Fruit fly (Drosophila melanogaster): Measurements from ENCODE around the gene CG5282.

DNA sequence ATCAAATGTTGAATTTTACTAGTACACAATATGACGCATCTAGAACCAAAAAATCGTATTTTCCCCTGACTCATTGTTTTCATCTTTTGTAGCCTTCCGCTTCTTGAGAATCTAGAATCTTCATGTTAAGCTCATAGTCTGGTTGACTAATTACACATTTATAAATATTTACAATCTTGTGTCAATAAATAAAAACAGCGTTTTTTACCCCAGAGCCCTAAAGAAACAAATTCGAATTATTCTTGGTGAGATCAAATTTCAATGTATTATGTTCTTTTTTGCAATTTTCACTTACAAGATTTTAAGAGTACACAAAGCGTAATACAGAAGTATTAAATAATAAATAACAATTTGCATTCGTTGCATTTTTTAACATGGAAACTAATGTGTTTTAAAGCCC lies 29.8 kb downstream of the CG5282 start:
- no peak for TF ChIP-seq dimm (GFP tag; IDR thresholded peaks at IDR 0.05)
- no peak for TF ChIP-seq stc (GFP tag; IDR thresholded peaks at IDR 0.05)
- TF ChIP-seq klu (GFP tag; IDR thresholded peaks at IDR 0.05), result no peak
- TF ChIP-seq HHEX (GFP tag; optimal IDR thresholded peaks at IDR 0.05), result no peak

All from whole organism, embryonic.